Fruit fly (Drosophila melanogaster): ENCODE measurements around the gene primo-2.

Gene primo-2

DNA sequence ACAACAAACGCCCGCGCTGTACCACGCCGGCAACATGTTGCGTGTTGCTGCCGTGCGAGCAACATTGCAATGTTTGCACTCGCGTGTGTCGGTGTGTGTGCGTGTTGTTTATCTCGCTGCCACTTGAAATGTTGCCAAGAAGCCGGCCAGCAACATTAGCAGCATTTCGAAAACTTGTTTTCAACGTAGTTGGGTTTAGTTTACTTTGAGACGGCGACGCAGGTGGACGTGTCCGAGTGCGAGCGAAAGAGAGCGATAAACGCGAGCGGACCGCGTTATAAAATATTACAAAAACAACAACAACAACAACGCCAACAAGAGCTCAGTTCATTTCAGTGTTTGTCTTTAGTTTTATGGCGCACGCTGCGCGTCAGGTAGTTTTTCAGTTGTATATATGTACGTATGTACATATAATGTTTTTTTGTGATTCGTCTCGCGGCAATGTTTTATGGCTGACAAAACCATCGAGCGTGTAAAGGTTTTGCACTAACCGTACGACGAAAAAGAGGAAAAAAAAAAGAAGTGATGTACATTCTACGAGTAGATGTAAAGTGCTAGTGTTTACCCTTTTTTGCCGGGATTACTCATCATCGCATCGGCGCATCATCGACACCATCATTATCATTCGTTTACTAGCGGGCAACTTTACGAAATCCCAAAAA, 3.5 kb upstream of the primo-2 start, which contains the start of gene kmr:
kmr (plus strand) TSS at position 196 of the 662 bp plus-strand sequence.
- TF ChIP-seq lola (GFP tag; optimal IDR thresholded peaks at IDR 0.05), result no peak
- TF ChIP-seq OdsH (GFP tag; optimal IDR thresholded peaks at IDR 0.05), result no peak
- TF ChIP-seq sv (GFP tag; optimal IDR thresholded peaks at IDR 0.05), result no peak
- no peak for TF ChIP-seq ey (GFP tag; optimal IDR thresholded peaks at IDR 0.05)
- TF ChIP-seq usp (GFP tag; optimal IDR thresholded peaks at IDR 0.05), result no peak
- no peak for TF ChIP-seq Vsx2 (GFP tag; optimal IDR thresholded peaks at IDR 0.05; ENCODE audit: partially characterized antibody)
- peak; percentile 34 for TF ChIP-seq Dif (GFP tag; optimal IDR thresholded peaks at IDR 0.05; ENCODE audit: partially characterized antibody)
- no peak for TF ChIP-seq psq (GFP tag; optimal IDR thresholded peaks at IDR 0.05)
- TF ChIP-seq Dfd (GFP tag; optimal IDR thresholded peaks at IDR 0.05), result no peak
- no peak for TF ChIP-seq HLH106 (tag; optimal IDR thresholded peaks at IDR 0.05)
- TF ChIP-seq br (GFP tag; optimal IDR thresholded peaks at IDR 0.05), result no peak
- no peak for TF ChIP-seq GATAd (GFP tag; optimal IDR thresholded peaks at IDR 0.05)
- no peak for TF ChIP-seq Rel (GFP tag; optimal IDR thresholded peaks at IDR 0.05)
- no peak for TF ChIP-seq Rel (tag; optimal IDR thresholded peaks at IDR 0.05)
- no peak for TF ChIP-seq pan (optimal IDR thresholded peaks at IDR 0.05)
- TF ChIP-seq h (GFP tag; optimal IDR thresholded peaks at IDR 0.05), result peak; percentile 7
- no peak for TF ChIP-seq CG32264 (GFP tag; optimal IDR thresholded peaks at IDR 0.05)
- no peak for TF ChIP-seq Hnf4 (GFP tag; optimal IDR thresholded peaks at IDR 0.05)
- TF ChIP-seq Mio (GFP tag; optimal IDR thresholded peaks at IDR 0.05), result no peak
- no peak for TF ChIP-seq sage (GFP tag; optimal IDR thresholded peaks at IDR 0.05)
- no peak for TF ChIP-seq dmrt93B (GFP tag; optimal IDR thresholded peaks at IDR 0.05)
- TF ChIP-seq jim (GFP tag; optimal IDR thresholded peaks at IDR 0.05), result no peak
- no peak for TF ChIP-seq Hr83 (GFP tag; optimal IDR thresholded peaks at IDR 0.05; ENCODE audit: poor library complexity, severe bottlenecking)
- TF ChIP-seq dsf (GFP tag; optimal IDR thresholded peaks at IDR 0.05; ENCODE audit: borderline replicate concordance), result no peak
- no peak for TF ChIP-seq Myc (optimal IDR thresholded peaks at IDR 0.05)
- no peak for TF ChIP-seq CG9705 (GFP tag; optimal IDR thresholded peaks at IDR 0.05)
- no peak for TF ChIP-seq Abd-B (GFP tag; optimal IDR thresholded peaks at IDR 0.05)
- no peak for TF ChIP-seq brk (GFP tag; optimal IDR thresholded peaks at IDR 0.05)
- TF ChIP-seq Jra (GFP tag; optimal IDR thresholded peaks at IDR 0.05), result no peak
- TF ChIP-seq Hr78 (GFP tag; optimal IDR thresholded peaks at IDR 0.05), result no peak
- peak; percentile 12 for TF ChIP-seq rgr (GFP tag; optimal IDR thresholded peaks at IDR 0.05)
- TF ChIP-seq dl (GFP tag; optimal IDR thresholded peaks at IDR 0.05; ENCODE audit: insufficient read depth in 1 of 2, partially characterized antibody in 2 of 2), result no peak
- peak; percentile 26 for TF ChIP-seq N (GFP tag; optimal IDR thresholded peaks at IDR 0.05)
- no peak for TF ChIP-seq Sp1 (GFP tag; optimal IDR thresholded peaks at IDR 0.05)
- no peak for TF ChIP-seq woc (GFP tag; optimal IDR thresholded peaks at IDR 0.05)
- TF ChIP-seq fru (GFP tag; optimal IDR thresholded peaks at IDR 0.05), result peak; percentile 61
- peak in 1 of 2 experiments; percentile 16 for TF ChIP-seq foxo (GFP tag; optimal IDR thresholded peaks at IDR 0.05)
- TF ChIP-seq tai (GFP tag; optimal IDR thresholded peaks at IDR 0.05), result peak; percentile 41
- peak; percentile 43 for TF ChIP-seq CrebA (GFP tag; optimal IDR thresholded peaks at IDR 0.05; ENCODE audit: borderline replicate concordance)

DNA sequence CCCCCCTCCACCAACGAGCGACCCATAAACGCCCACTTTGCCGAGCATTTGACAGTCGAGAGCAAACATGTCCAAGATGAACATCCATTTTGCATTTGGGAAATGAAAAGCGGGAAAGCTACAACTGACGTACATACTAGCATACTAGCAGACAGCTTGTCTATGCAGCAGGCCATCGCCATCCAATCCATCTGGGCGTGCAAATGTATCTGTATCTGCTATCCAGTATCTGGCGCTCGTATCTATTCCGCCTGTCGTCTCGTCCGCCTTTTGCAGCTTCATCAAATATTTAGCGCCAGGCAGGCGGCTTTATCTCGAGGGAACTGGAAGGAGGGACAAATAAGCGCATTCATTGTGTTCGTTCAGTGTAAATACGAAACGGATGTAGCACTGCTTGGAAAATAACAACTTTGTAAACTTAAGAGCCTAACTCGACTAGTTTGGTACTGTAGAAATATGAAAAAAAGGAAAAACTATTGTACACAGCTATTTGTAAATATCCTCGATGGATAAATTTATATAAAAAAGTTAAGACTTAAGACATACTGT, 2.4 kb upstream of the primo-2 start:
- TF ChIP-seq Dif (GFP tag; optimal IDR thresholded peaks at IDR 0.05; ENCODE audit: partially characterized antibody) (no peak), h (GFP tag; optimal IDR thresholded peaks at IDR 0.05) (peak; percentile 3), N (GFP tag; optimal IDR thresholded peaks at IDR 0.05) (no peak), CG9705 (GFP tag; optimal IDR thresholded peaks at IDR 0.05) (no peak), Hr83 (GFP tag; optimal IDR thresholded peaks at IDR 0.05; ENCODE audit: poor library complexity, severe bottlenecking) (peak; percentile 41), HLH106 (tag; optimal IDR thresholded peaks at IDR 0.05) (no peak), rgr (GFP tag; optimal IDR thresholded peaks at IDR 0.05) (no peak), Dfd (GFP tag; optimal IDR thresholded peaks at IDR 0.05) (no peak), Sp1 (GFP tag; optimal IDR thresholded peaks at IDR 0.05) (no peak), pan (optimal IDR thresholded peaks at IDR 0.05) (no peak), OdsH (GFP tag; optimal IDR thresholded peaks at IDR 0.05) (no peak), br (GFP tag; optimal IDR thresholded peaks at IDR 0.05) (peak; percentile 25), Mio (GFP tag; optimal IDR thresholded peaks at IDR 0.05) (no peak), Hr78 (GFP tag; optimal IDR thresholded peaks at IDR 0.05) (no peak), usp (GFP tag; optimal IDR thresholded peaks at IDR 0.05) (no peak)
